Fruit fly (Drosophila melanogaster): ENCODE results near the gene Lim1.

dm6 chrX:8839370-8839769 is 33.8 kb upstream of the Lim1 start:
- TF ChIP-seq pan (optimal IDR thresholded peaks at IDR 0.05) (no peak), psq (optimal IDR thresholded peaks at IDR 0.05) (no peak), EcR (GFP tag; optimal IDR thresholded peaks at IDR 0.05) (no peak)

Measured in whole organism.